Fruit fly (Drosophila melanogaster): Measurements from ENCODE around the gene CG32344.
A peak's percentile ranks its signal among the peaks of the same experiment; 100 is the strongest.

CG32344 gene

DNA sequence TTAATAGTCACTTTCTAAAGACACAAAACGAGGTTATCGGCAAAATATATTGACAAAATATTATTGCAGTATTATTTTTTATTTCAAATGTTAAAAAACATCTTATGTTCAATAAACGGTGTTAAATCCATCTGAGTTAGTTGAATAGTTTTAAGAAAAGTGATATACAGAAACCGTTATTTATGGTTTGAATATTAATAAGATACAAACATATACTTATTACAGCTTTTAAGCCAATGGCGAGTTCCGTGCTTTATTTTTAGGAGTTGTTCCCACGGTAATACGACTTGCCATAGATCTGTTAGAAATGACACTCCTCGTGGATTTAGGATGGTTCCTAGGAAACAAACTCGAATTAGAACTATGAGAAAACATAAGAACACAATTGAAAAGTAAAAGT lies 18.8 kb upstream of the CG32344 start:
- TF ChIP-seq kay (GFP tag; ENCODE audit: borderline replicate concordance): peak; percentile 88
- TF ChIP-seq bab1 (GFP tag; optimal IDR thresholded peaks at IDR 0.05): no peak

DNA sequence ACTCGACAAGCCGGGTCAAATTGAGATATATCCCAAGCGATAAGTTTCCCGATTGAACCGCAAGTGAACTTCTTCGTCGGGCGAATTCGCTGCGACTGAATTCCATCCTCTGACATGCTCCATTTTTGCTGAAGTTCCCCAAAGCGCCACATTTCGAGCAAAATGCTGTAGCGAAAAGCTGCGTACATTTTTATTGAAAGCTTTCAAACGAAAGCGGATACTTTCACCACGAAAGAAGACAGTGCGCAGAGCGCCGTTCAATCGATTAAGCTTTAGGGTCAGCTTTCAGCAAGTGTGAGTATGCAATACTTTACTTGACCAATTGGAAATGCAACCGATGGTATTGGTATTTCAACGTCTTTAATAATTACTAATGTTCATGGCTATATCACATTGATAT lies 18.3 kb upstream of the CG32344 start, which contains the start of gene mthl10:
TSS of gene mthl10 (minus strand) at position 77 of the 400 bp plus-strand sequence.
- TF ChIP-seq Clk (GFP tag; optimal IDR thresholded peaks at IDR 0.05) (no peak), CG5204 (GFP tag; optimal IDR thresholded peaks at IDR 0.05) (no peak), bab1 (GFP tag; optimal IDR thresholded peaks at IDR 0.05) (peak; percentile 83), cic (GFP tag; optimal IDR thresholded peaks at IDR 0.05) (no peak)

DNA sequence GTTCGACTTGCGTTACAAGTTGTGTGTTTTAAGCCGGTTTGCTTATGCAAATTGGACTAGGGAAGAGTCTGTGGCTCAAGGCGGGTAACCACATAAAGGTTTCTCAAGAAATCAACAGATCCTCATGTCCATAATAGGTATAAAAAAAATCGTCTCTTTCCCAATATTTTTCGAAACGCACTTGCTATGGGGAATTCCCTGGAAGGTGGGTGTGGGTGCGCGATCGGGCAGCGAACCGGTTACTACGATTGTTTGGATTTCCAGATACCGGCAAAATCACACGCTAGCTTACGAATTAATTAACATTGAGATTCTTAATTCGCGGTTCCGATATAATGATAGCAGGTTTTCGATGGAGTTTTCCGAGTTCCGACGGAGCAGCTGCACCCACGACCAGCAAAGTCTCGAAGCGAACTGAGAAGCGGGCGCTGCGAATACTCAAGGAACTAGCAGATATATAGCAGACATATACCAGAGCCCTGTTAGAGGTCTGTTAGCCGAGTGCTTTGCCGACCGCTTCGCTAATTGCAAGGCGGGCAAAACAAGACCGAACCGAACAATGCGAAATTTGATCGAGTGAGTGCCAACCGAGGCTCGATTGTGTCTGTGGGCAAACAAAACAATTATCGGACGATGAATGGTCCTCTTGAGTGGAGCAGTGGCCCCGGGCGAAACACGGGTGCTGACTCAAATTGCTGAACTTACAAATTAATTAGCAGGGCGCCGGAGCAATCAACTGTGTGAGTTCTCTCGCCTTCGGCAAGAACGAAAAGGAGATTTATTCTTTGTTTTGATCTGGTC lies 16.7 kb upstream of the CG32344 start:
- TF ChIP-seq ovo (GFP tag; optimal IDR thresholded peaks at IDR 0.05) (no peak), cnc (optimal IDR thresholded peaks at IDR 0.05) (no peak), Clk (GFP tag; optimal IDR thresholded peaks at IDR 0.05) (no peak), CG7045 (GFP tag; optimal IDR thresholded peaks at IDR 0.05) (no peak), kay (GFP tag; ENCODE audit: borderline replicate concordance) (no peak), CG33017 (tag; optimal IDR thresholded peaks at IDR 0.05) (no peak), CG5204 (GFP tag; optimal IDR thresholded peaks at IDR 0.05) (no peak), bab1 (GFP tag; optimal IDR thresholded peaks at IDR 0.05) (peak; percentile 25), CG12768 (GFP tag; optimal IDR thresholded peaks at IDR 0.05) (no peak), Hr96 (GFP tag; optimal IDR thresholded peaks at IDR 0.05) (no peak), cic (GFP tag; optimal IDR thresholded peaks at IDR 0.05) (peak; percentile 26), tj (GFP tag; optimal IDR thresholded peaks at IDR 0.05) (peak; percentile 86), CG14711 (tag; optimal IDR thresholded peaks at IDR 0.05) (no peak), pad (GFP tag; optimal IDR thresholded peaks at IDR 0.05) (no peak), Crg-1 (GFP tag; optimal IDR thresholded peaks at IDR 0.05) (no peak), Mnt (GFP tag; optimal IDR thresholded peaks at IDR 0.05) (peak; percentile 0), CG7101 (tag; optimal IDR thresholded peaks at IDR 0.05) (no peak), toe (GFP tag; optimal IDR thresholded peaks at IDR 0.05) (no peak), CG11617 (GFP tag; optimal IDR thresholded peaks at IDR 0.05) (no peak), CG1620 (GFP tag; optimal IDR thresholded peaks at IDR 0.05) (no peak)

DNA sequence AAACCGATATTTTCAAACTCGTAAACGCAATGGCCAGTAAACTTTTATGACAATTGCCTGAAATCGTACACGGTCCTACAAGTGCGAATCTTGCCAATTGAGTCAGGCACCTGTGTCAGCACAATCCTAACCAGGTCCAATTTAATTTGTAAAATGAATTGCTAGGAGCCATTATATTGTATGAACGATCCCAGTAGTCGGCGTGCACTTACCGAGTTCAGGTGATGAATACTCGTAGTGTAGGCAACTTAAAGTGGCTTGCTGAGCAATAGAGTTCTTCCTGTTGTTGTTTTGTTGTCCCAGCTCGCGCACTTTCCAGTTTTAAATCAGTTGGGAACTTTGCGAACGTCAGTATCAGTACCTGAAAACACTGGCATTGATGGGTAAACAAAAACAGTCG lies 16.0 kb upstream of the CG32344 start:
- TF ChIP-seq toe (GFP tag; optimal IDR thresholded peaks at IDR 0.05) (no peak), cic (GFP tag; optimal IDR thresholded peaks at IDR 0.05) (peak; percentile 24), tj (GFP tag; optimal IDR thresholded peaks at IDR 0.05) (peak; percentile 90)

DNA sequence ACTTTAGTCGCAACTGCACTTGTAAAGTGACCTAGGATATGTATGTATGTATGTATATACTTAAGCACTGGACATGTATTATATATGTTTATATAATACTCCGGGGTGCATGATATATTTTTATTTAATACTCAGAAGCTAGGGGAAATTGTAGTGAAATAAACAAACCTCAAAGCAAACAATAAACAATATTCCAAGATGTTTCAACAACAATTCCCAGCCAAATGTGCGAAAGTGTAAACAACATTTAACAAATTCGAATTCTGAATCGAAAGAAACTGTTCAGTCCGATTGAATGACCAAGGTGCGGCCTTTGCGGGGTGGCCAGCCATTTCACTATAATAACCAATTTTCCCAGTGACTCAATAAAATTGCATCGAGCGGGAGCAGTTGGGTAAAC lies 15.6 kb upstream of the CG32344 start:
- TF ChIP-seq Clk (GFP tag; optimal IDR thresholded peaks at IDR 0.05) (no peak), pad (GFP tag; optimal IDR thresholded peaks at IDR 0.05) (no peak), toe (GFP tag; optimal IDR thresholded peaks at IDR 0.05) (no peak), tj (GFP tag; optimal IDR thresholded peaks at IDR 0.05) (no peak), CG1620 (GFP tag; optimal IDR thresholded peaks at IDR 0.05) (no peak), kay (GFP tag; ENCODE audit: borderline replicate concordance) (peak; percentile 94), CG7045 (GFP tag; optimal IDR thresholded peaks at IDR 0.05) (no peak), Crg-1 (GFP tag; optimal IDR thresholded peaks at IDR 0.05) (no peak)

DNA sequence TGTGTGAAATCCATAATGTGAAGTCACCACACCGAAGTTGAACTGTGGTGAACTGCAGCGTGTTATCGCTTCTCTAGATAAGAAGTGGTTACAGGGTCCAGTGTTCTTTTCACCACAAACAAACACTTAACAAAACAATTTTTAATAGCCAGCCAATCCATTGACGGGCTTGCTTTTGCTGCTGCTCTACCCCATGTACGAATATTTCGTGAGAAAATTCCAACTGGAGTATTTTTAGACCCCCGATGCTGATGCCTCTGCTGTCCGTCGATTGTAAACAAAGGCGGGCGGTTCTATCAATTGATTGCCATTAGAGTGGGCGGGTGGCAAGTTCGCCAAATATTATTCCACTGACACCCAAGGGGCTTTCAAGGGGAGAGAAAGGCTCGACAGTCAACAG lies 14.6 kb upstream of the CG32344 start:
- no peak for TF ChIP-seq ovo (GFP tag; optimal IDR thresholded peaks at IDR 0.05)
- no peak for TF ChIP-seq kay (GFP tag; ENCODE audit: borderline replicate concordance)
- no peak for TF ChIP-seq Hr96 (GFP tag; optimal IDR thresholded peaks at IDR 0.05)
- TF ChIP-seq CG1620 (GFP tag; optimal IDR thresholded peaks at IDR 0.05): no peak
- TF ChIP-seq CG14711 (tag; optimal IDR thresholded peaks at IDR 0.05): no peak
- no peak for TF ChIP-seq bab1 (GFP tag; optimal IDR thresholded peaks at IDR 0.05)

DNA sequence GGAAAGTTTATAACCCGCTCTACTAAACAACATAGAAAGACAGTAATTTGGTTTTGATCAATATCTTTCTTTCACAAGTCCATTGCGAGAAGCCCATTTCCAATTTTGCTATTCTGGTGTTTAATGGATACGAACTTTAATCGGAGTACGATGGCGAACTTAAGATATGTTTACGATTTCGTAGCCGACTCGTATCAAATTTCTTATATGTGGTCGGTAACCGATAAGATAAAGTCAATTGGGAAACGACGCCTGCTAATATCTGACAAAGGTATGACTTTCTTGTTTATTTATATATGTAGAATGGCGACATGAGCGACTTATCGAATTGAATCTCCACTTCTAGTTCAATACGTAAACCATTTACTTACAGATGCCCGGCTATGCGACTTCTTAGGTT lies 13.6 kb upstream of the CG32344 start:
- TF ChIP-seq CG5204 (GFP tag; optimal IDR thresholded peaks at IDR 0.05) (no peak), kay (GFP tag; ENCODE audit: borderline replicate concordance) (peak; percentile 91)

DNA sequence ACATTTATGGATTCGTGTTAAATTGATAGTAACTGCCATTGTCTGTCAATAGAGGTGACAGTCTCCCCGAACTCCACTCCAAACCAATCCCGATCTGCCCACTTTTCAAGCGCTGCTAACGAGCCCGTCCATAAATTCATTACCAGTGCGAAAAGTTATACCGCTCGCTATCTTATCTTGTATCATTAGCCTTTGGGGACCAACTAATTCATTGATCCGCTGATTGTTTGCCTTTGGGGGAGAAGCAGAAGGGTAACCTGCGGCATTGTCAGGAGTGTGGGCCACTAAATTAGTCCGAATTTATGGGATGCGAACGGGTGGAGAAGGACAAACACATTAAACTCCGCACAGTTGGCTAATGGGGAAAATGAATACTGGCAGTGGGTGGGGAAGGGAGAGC lies 12.6 kb upstream of the CG32344 start:
- TF ChIP-seq Clk (GFP tag; optimal IDR thresholded peaks at IDR 0.05): no peak
- TF ChIP-seq tj (GFP tag; optimal IDR thresholded peaks at IDR 0.05): no peak
